Fruit fly (Drosophila melanogaster): ENCODE measurements around the gene CG6686.

- no peak for TF ChIP-seq h (optimal IDR thresholded peaks at IDR 0.05)
- TF ChIP-seq CG32532 (GFP tag; IDR thresholded peaks at IDR 0.05), result no peak
Measured at dm6 chr2L:12030552-12031131, 42.8 kb upstream of the CG6686 start.

Measured in whole organism, embryonic.